Worm (Caenorhabditis elegans): ENCODE results near the gene Y55F3AM.21.

Gene Y55F3AM.21

DNA sequence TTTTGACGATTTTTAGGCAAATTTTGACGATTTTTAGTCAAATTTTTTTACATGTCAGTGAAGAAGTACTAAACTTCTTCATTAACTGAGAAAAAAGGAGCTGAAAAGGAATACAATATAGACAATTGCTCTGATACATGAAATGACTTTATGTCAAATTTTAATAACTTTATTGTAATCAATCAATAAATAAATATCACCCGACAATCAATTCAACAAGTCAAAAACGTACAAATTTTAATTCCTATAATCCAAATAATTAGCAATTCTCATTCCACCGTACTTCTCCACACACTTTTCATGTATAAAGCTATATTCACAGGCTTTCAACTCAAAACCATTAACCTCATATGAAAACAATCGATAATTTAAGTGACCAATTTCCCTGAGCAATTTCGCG, 13.0 kb downstream of the Y55F3AM.21 start:
- TF ChIP-seq ZK546.5 (tag; optimal IDR thresholded peaks at IDR 0.05): no peak
- TF ChIP-seq ztf-11 (tag; optimal IDR thresholded peaks at IDR 0.05): no peak
- TF ChIP-seq lin-15B (tag; optimal IDR thresholded peaks at IDR 0.05): no peak

DNA sequence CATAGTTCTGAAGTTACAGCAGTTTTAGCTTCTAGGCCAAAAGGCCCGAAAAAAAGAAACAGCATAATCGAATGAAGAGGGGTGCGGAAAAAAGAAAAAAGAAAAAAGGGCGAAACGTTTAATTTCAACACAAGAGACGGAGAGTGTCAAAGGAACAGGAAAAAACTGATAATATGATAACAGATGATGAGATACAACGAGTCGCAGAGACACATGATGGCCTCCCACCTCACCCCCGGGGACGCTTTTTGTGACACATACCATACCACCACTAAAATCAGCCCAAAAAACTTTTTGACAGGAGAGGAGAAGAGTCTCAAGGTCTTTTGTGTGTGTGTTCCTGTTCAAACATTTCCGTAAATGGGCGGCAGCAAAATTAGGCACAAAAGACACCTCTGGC, 16.4 kb downstream of the Y55F3AM.21 start:
- no peak for TF ChIP-seq ceh-16 (tag; optimal IDR thresholded peaks at IDR 0.05)
- TF ChIP-seq lin-15B (tag; optimal IDR thresholded peaks at IDR 0.05): no peak
- no peak for TF ChIP-seq nhr-76 (tag; optimal IDR thresholded peaks at IDR 0.05)
- TF ChIP-seq nfya-1 (tag; optimal IDR thresholded peaks at IDR 0.05; ENCODE audit: insufficient read depth): peak; percentile 18
- TF ChIP-seq ztf-11 (tag; optimal IDR thresholded peaks at IDR 0.05): no peak
- no peak for TF ChIP-seq nhr-237 (tag; optimal IDR thresholded peaks at IDR 0.05)
- no peak for TF ChIP-seq ztf-4 (tag; optimal IDR thresholded peaks at IDR 0.05)
- no peak for TF ChIP-seq nhr-77 (tag; optimal IDR thresholded peaks at IDR 0.05)
- TF ChIP-seq nhr-43 (tag; optimal IDR thresholded peaks at IDR 0.05; ENCODE audit: poor library complexity, severe bottlenecking): no peak
- TF ChIP-seq lin-39 (tag; optimal IDR thresholded peaks at IDR 0.05): no peak
- TF ChIP-seq jun-1 (tag; optimal IDR thresholded peaks at IDR 0.05): peak; percentile 36
- peak; percentile 38 for TF ChIP-seq hmg-11 (tag; optimal IDR thresholded peaks at IDR 0.05)
- no peak for TF ChIP-seq fkh-2 (tag; optimal IDR thresholded peaks at IDR 0.05)
- no peak for TF ChIP-seq ZK546.5 (tag; optimal IDR thresholded peaks at IDR 0.05)
- no peak for TF ChIP-seq R02D3.7 (tag; optimal IDR thresholded peaks at IDR 0.05)
- TF ChIP-seq sea-2 (GFP tag; optimal IDR thresholded peaks at IDR 0.05): no peak
- no peak for TF ChIP-seq tbx-2 (tag; optimal IDR thresholded peaks at IDR 0.05)
- TF ChIP-seq elt-2 (tag; optimal IDR thresholded peaks at IDR 0.05): peak; percentile 84
- no peak for TF ChIP-seq pha-4 (tag; optimal IDR thresholded peaks at IDR 0.05)
- no peak for TF ChIP-seq fkh-10 (GFP tag; optimal IDR thresholded peaks at IDR 0.05)
- TF ChIP-seq pqm-1 (tag; optimal IDR thresholded peaks at IDR 0.05): peak; percentile 67
- TF ChIP-seq mml-1 (tag; optimal IDR thresholded peaks at IDR 0.05): no peak
- no peak for TF ChIP-seq nhr-23 (tag; optimal IDR thresholded peaks at IDR 0.05)
- no peak for TF ChIP-seq eor-1 (tag; optimal IDR thresholded peaks at IDR 0.05)
- no peak for TF ChIP-seq nhr-12 (tag; optimal IDR thresholded peaks at IDR 0.05)
- TF ChIP-seq skn-1 (tag; optimal IDR thresholded peaks at IDR 0.05): peak; percentile 24
- TF ChIP-seq nhr-25 (tag; optimal IDR thresholded peaks at IDR 0.05): peak; percentile 12
- peak; percentile 15 for TF ChIP-seq snpc-4 (tag; optimal IDR thresholded peaks at IDR 0.05)
- TF ChIP-seq elt-3 (tag; optimal IDR thresholded peaks at IDR 0.05): no peak
- no peak for TF ChIP-seq unc-62 (GFP tag; optimal IDR thresholded peaks at IDR 0.05)
- TF ChIP-seq nhr-67 (tag; optimal IDR thresholded peaks at IDR 0.05): no peak
- TF ChIP-seq daf-12 (tag; optimal IDR thresholded peaks at IDR 0.05): no peak
- TF ChIP-seq lsy-12 (tag; optimal IDR thresholded peaks at IDR 0.05): no peak
- TF ChIP-seq ceh-82 (tag; optimal IDR thresholded peaks at IDR 0.05): no peak
- TF ChIP-seq ama-1 (optimal IDR thresholded peaks at IDR 0.05): no peak
- TF ChIP-seq mdl-1 (tag; optimal IDR thresholded peaks at IDR 0.05): no peak
- no peak for TF ChIP-seq elt-1 (tag; optimal IDR thresholded peaks at IDR 0.05)
- no peak for TF ChIP-seq zag-1 (tag; optimal IDR thresholded peaks at IDR 0.05)

DNA sequence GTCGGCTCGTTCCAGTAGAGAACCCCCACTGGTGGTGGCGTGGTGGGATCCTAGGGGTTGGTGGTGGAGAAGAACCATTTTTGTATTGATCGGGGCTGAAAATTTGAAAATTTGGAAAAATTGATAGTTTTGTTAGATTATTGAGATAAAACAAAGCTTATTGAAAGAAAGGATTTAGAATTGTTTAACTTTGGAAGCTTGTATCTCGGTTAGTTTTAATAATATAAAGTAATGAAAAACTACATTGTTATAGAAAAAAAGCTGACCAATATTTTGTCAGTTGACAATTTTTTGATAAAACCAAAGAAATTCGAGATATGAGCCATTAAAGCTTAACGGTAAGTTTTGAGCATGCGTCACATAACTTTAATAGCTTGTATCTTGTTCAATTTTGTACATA, 21.5 kb downstream of the Y55F3AM.21 start, which contains the start of gene abhd-14:
TSS of gene abhd-14 (minus strand) at position 101 of the 400 bp plus-strand sequence.
- TF ChIP-seq nhr-11 (tag; optimal IDR thresholded peaks at IDR 0.05) (no peak), lsy-12 (tag; optimal IDR thresholded peaks at IDR 0.05) (no peak)

DNA sequence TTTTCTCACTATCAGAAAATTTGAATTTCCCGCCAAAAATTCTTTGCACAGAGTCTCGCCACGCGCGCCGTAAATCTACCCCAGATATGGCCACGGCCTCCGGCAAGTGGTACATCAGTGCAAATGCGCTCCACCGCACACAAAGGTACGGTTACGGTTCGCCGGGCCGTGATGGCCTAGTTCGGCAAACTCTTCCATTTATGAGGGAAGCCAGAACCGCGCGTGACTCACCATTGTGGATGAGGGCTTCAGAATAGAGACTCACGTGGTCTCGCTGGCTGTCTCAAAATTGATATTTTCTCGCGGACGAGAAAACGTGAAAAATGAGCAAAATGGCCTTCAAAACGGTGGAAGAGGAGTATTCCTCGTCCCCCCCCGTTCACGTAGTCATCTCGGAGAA, 31.7 kb downstream of the Y55F3AM.21 start:
- TF ChIP-seq daf-12 (tag; optimal IDR thresholded peaks at IDR 0.05) (no peak), nhr-23 (tag; optimal IDR thresholded peaks at IDR 0.05) (no peak), ceh-9 (tag; optimal IDR thresholded peaks at IDR 0.05) (no peak), fkh-10 (GFP tag; optimal IDR thresholded peaks at IDR 0.05) (no peak), fkh-2 (tag; optimal IDR thresholded peaks at IDR 0.05) (no peak), nhr-25 (tag; optimal IDR thresholded peaks at IDR 0.05) (no peak), ceh-16 (tag; optimal IDR thresholded peaks at IDR 0.05) (no peak), lsy-12 (tag; optimal IDR thresholded peaks at IDR 0.05) (no peak), R02D3.7 (tag; optimal IDR thresholded peaks at IDR 0.05) (no peak), pqm-1 (tag; optimal IDR thresholded peaks at IDR 0.05) (no peak), hmg-11 (tag; optimal IDR thresholded peaks at IDR 0.05) (no peak)

Measured in whole organism, L3 larva.